Worm (Caenorhabditis elegans): ENCODE results near the gene nspf-1.

DNA sequence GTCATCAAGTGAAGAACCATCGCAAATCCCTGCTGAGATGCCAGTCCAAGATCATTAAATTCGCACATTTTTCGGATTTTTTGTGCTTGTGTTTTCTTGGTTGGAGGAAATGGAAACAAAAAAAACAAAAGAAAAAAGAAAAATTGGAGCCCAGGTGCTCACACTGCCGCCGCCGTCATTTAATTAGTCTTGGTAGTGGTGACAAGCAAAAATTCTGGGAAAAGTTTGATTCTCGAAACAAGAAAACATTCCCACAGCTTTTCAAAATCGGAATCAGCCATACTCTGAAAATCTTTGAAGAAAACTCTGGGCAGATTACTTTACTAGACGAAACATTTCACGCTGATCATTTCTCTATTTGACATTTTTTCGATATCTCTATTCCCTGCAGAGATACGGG lies 17.8 kb downstream of the nspf-1 start, which contains the start of gene srh-128:
- TF ChIP-seq R02D3.7 (tag; optimal IDR thresholded peaks at IDR 0.05) (no peak), elt-1 (tag; optimal IDR thresholded peaks at IDR 0.05) (no peak), aly-2 (tag; optimal IDR thresholded peaks at IDR 0.05) (no peak), ztf-11 (tag; optimal IDR thresholded peaks at IDR 0.05) (no peak), egl-27 (tag; optimal IDR thresholded peaks at IDR 0.05) (no peak)

Measured in whole organism, L2 larva.